Worm (Caenorhabditis elegans): ENCODE measurements around the gene cpg-19.

ce11 chrX:16634103-16634502, 12.5 kb downstream of the cpg-19 start:
- TF ChIP-seq lsy-2 (tag; optimal IDR thresholded peaks at IDR 0.05) (no peak), nhr-77 (tag; optimal IDR thresholded peaks at IDR 0.05) (no peak), F13H6.1 (tag; optimal IDR thresholded peaks at IDR 0.05) (no peak), nhr-129 (tag; optimal IDR thresholded peaks at IDR 0.05) (no peak), aly-2 (tag; optimal IDR thresholded peaks at IDR 0.05) (no peak), lin-11 (tag; optimal IDR thresholded peaks at IDR 0.05) (no peak), nhr-12 (tag; optimal IDR thresholded peaks at IDR 0.05) (no peak), unc-39 (tag; optimal IDR thresholded peaks at IDR 0.05) (no peak), nhr-25 (tag; optimal IDR thresholded peaks at IDR 0.05) (no peak), ama-1 (optimal IDR thresholded peaks at IDR 0.05) (no peak)
